Fruit fly (Drosophila melanogaster): ENCODE measurements around the gene MYPT-75D.

DNA sequence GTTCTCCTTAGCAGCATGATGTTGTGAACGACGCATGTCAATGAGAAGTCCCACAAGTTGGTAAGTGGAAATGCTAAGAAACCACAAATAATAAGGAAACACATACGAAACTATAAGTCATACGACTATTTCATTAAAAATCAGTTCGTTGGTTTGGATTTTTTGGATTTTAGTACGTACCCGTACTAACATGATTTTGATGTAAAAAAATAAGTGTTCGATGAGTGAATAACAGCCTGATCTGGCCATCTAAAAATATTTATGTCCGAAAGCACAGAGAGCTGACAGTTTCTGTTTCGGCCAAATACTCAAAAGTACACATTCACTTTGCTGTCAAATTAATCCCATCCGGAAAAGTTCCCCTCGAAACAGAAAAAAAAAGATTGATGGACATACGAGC is 68.1 kb downstream of the MYPT-75D start, which contains the start of gene CG6893:
- TF ChIP-seq CG8478 (optimal IDR thresholded peaks at IDR 0.05) (no peak), CTCF (optimal IDR thresholded peaks at IDR 0.05) (no peak)
